Fruit fly (Drosophila melanogaster) whole organism, embryonic: ENCODE measurements around the gene mbt.

Experiments used
- Antp ChIP-seq: fragments of 200-800 bp; sonication (Bioruptor generic); optimal IDR thresholded peaks from 3 replicates; lab custom pipeline; 2016; ENCODE audit warnings: missing biosample characterization, missing genetic modification characterization
- Bdp1 ChIP-seq: fragments of 200-800 bp; sonication (Bioruptor generic); optimal IDR thresholded peaks from 3 replicates; lab custom pipeline; 2016; ENCODE audit warnings: missing biosample characterization, missing genetic modification characterization
- Blimp-1 ChIP-seq: fragments of 200-800 bp; sonication (Bioruptor generic); optimal IDR thresholded peaks from 3 replicates; lab custom pipeline; 2018; ENCODE audit warnings: missing biosample characterization, missing genetic modification characterization, mild to moderate bottlenecking, moderate library complexity, missing genetic modification reagents
- Bteb2 ChIP-seq: fragments of 200-800 bp; sonication (Bioruptor generic); optimal IDR thresholded peaks from 2 replicates; lab custom pipeline; 2016; ENCODE audit warnings: missing biosample characterization, missing genetic modification characterization
- CG10462 ChIP-seq: fragments of 200-800 bp; sonication (Bioruptor generic); optimal IDR thresholded peaks from 2 replicates; lab custom pipeline; 2016; ENCODE audit warnings: missing biosample characterization, missing genetic modification characterization
- CG11093 ChIP-seq: fragments of 200-800 bp; sonication (Bioruptor generic); IDR thresholded peaks from 3 replicates; pipeline ENCODE4 v1.3.6; 2022; ENCODE audit warnings: missing biosample characterization, missing genetic modification characterization
- CG11247 ChIP-seq: fragments of 200-800 bp; sonication (Bioruptor generic); IDR thresholded peaks from 2 replicates; pipeline ENCODE4 v1.3.6; 2022; ENCODE audit warnings: missing biosample characterization, missing genetic modification characterization
- CG11398 ChIP-seq: fragments of 200-800 bp; sonication (Bioruptor generic); optimal IDR thresholded peaks from 2 replicates; lab custom pipeline; 2016; ENCODE audit warnings: missing biosample characterization, missing genetic modification characterization
- CG11504 ChIP-seq: fragments of 200-800 bp; sonication (Bioruptor generic); optimal IDR thresholded peaks from 3 replicates; lab custom pipeline; 2019; ENCODE audit warnings: missing biosample characterization, mild to moderate bottlenecking, missing genetic modification characterization, moderate library complexity
- CG1603 ChIP-seq: fragments of 200-800 bp; sonication (Bioruptor generic); optimal IDR thresholded peaks from 2 replicates; lab custom pipeline; 2019; ENCODE audit warnings: missing biosample characterization, mild to moderate bottlenecking, missing genetic modification characterization, moderate library complexity
- CG16815 ChIP-seq: fragments of 200-800 bp; sonication (Bioruptor generic); optimal IDR thresholded peaks from 3 replicates; lab custom pipeline; 2017; ENCODE audit warnings: missing biosample characterization, mild to moderate bottlenecking, missing genetic modification characterization
- CG17359 ChIP-seq: fragments of 200-800 bp; sonication (Bioruptor generic); optimal IDR thresholded peaks from 3 replicates; lab custom pipeline; 2018; ENCODE audit warnings: missing biosample characterization, mild to moderate bottlenecking, missing genetic modification characterization, moderate library complexity
- CG17568 ChIP-seq: fragments of 200-800 bp; sonication (Bioruptor generic); optimal IDR thresholded peaks from 2 replicates; lab custom pipeline; 2018; ENCODE audit warnings: missing biosample characterization, mild to moderate bottlenecking, missing genetic modification characterization, moderate library complexity
- CG18599 ChIP-seq: fragments of 200-800 bp; sonication (Bioruptor generic); optimal IDR thresholded peaks from 3 replicates; lab custom pipeline; 2017; ENCODE audit warnings: missing biosample characterization, missing genetic modification characterization, mild to moderate bottlenecking, moderate library complexity, missing genetic modification reagents
- CG2120 ChIP-seq: fragments of 200-800 bp; sonication (Bioruptor generic); optimal IDR thresholded peaks from 3 replicates; lab custom pipeline; 2016; ENCODE audit warnings: missing biosample characterization, missing genetic modification characterization
- CG3163 ChIP-seq: fragments of 200-800 bp; sonication (Bioruptor generic); optimal IDR thresholded peaks from 3 replicates; lab custom pipeline; 2016; ENCODE audit warnings: missing biosample characterization, missing genetic modification characterization
- CG32532 ChIP-seq: fragments of 200-800 bp; sonication (Bioruptor generic); IDR thresholded peaks from 2 replicates; pipeline ENCODE4 v1.3.6; 2022; ENCODE audit warnings: missing biosample characterization, missing genetic modification characterization
- CG33557 ChIP-seq: fragments of 200-800 bp; sonication (Bioruptor generic); optimal IDR thresholded peaks from 2 replicates; lab custom pipeline; 2019; ENCODE audit warnings: missing biosample characterization, mild to moderate bottlenecking, missing genetic modification characterization, moderate library complexity
- CG34376 ChIP-seq: fragments of 200-800 bp; sonication (Bioruptor generic); optimal IDR thresholded peaks from 2 replicates; lab custom pipeline; 2018; ENCODE audit warnings: missing biosample characterization, mild to moderate bottlenecking, missing genetic modification characterization
- CG3995 ChIP-seq: fragments of 200-800 bp; sonication (Bioruptor generic); optimal IDR thresholded peaks from 3 replicates; lab custom pipeline; 2016; ENCODE audit warnings: missing biosample characterization, missing genetic modification characterization
- CG7556 ChIP-seq: fragments of 200-800 bp; sonication (Bioruptor generic); optimal IDR thresholded peaks from 2 replicates; lab custom pipeline; 2017; ENCODE audit warnings: missing biosample characterization, mild to moderate bottlenecking, missing genetic modification characterization
- CG8290 ChIP-seq, 3 experiments: fragments of 200-800 bp; sonication (Bioruptor generic); optimal IDR thresholded peaks; 2 replicates each; lab custom pipeline; 2016 to 2019; ENCODE audit warnings: missing biosample characterization in 3 of 3, missing genetic modification characterization in 3 of 3, mild to moderate bottlenecking in 2 of 3, moderate library complexity in 1 of 3
- CoRest ChIP-seq: fragments of 200-800 bp; sonication (Bioruptor generic); optimal IDR thresholded peaks from 3 replicates; lab custom pipeline; 2018; ENCODE audit warnings: missing biosample characterization, mild to moderate bottlenecking, missing genetic modification characterization, moderate library complexity
- HmgZ ChIP-seq: fragments of 200-800 bp; sonication (Bioruptor generic); optimal IDR thresholded peaks from 2 replicates; lab custom pipeline; 2018; ENCODE audit warnings: missing biosample characterization, mild to moderate bottlenecking, missing genetic modification characterization
- Nf-YC ChIP-seq: fragments of 200-800 bp; optimal IDR thresholded peaks from 3 replicates; lab custom pipeline; 2019; ENCODE audit warnings: missing biosample characterization, mild to moderate bottlenecking, missing genetic modification characterization, moderate library complexity
- Sox100B ChIP-seq: fragments of 200-800 bp; sonication (Bioruptor generic); optimal IDR thresholded peaks from 3 replicates; lab custom pipeline; 2018; ENCODE audit warnings: missing biosample characterization, mild to moderate bottlenecking, missing genetic modification characterization
- Spps ChIP-seq: fragments of 200-800 bp; sonication (Bioruptor generic); optimal IDR thresholded peaks from 2 replicates; lab custom pipeline; 2018; ENCODE audit warnings: missing biosample characterization, mild to moderate bottlenecking, missing genetic modification characterization
- ato ChIP-seq: fragments of 200-800 bp; sonication (Bioruptor generic); IDR thresholded peaks from 2 replicates; pipeline ENCODE4 v1.3.6; 2022; ENCODE audit warnings: missing biosample characterization, missing genetic modification characterization; ENCODE audit not compliant: partially characterized antibody
- az2 ChIP-seq: fragments of 200-800 bp; sonication (Bioruptor generic); optimal IDR thresholded peaks from 3 replicates; lab custom pipeline; 2016; ENCODE audit warnings: missing biosample characterization, missing genetic modification characterization
- bab2 ChIP-seq: fragments of 200-800 bp; sonication (Bioruptor generic); optimal IDR thresholded peaks from 2 replicates; lab custom pipeline; 2016; ENCODE audit warnings: missing biosample characterization, missing genetic modification characterization
- bigmax ChIP-seq: fragments of 200-800 bp; sonication (Bioruptor generic); optimal IDR thresholded peaks from 2 replicates; lab custom pipeline; 2018; ENCODE audit warnings: missing biosample characterization, mild to moderate bottlenecking, missing genetic modification characterization
- cg ChIP-seq: fragments of 200-800 bp; sonication (Bioruptor generic); optimal IDR thresholded peaks from 3 replicates; lab custom pipeline; 2019; ENCODE audit warnings: missing biosample characterization, mild to moderate bottlenecking, missing genetic modification characterization, moderate library complexity
- ci ChIP-seq: fragments of 200-800 bp; sonication (Bioruptor generic); IDR thresholded peaks from 3 replicates; pipeline ENCODE4 v1.3.6; 2022; ENCODE audit warnings: missing biosample characterization, missing genetic modification characterization
- corto ChIP-seq: fragments of 200-800 bp; sonication (Bioruptor generic); optimal IDR thresholded peaks from 2 replicates; lab custom pipeline; 2016; ENCODE audit warnings: missing biosample characterization, mild to moderate bottlenecking, missing genetic modification characterization, moderate library complexity
- dmrt11E ChIP-seq: fragments of 200-800 bp; sonication (Bioruptor generic); optimal IDR thresholded peaks from 3 replicates; lab custom pipeline; 2018; ENCODE audit warnings: missing biosample characterization, mild to moderate bottlenecking, missing genetic modification characterization, moderate library complexity
- dmrt99B ChIP-seq: fragments of 200-800 bp; sonication (Bioruptor generic); optimal IDR thresholded peaks from 2 replicates; lab custom pipeline; 2018; ENCODE audit warnings: missing biosample characterization, mild to moderate bottlenecking, missing genetic modification characterization, moderate library complexity
- esg ChIP-seq: fragments of 200-800 bp; sonication (Bioruptor generic); conservative IDR thresholded peaks from 2 replicates; pipeline ENCODE4 v1.3.6; 2022; ENCODE audit warnings: missing biosample characterization, missing genetic modification characterization
- gem ChIP-seq: fragments of 200-800 bp; sonication (Bioruptor generic); optimal IDR thresholded peaks from 2 replicates; lab custom pipeline; 2019; ENCODE audit warnings: missing biosample characterization, mild to moderate bottlenecking, missing genetic modification characterization, moderate library complexity
- grau ChIP-seq: fragments of 200-800 bp; optimal IDR thresholded peaks from 3 replicates; lab custom pipeline; 2019; ENCODE audit warnings: missing biosample characterization, mild to moderate bottlenecking, missing genetic modification characterization, moderate library complexity
- ham ChIP-seq: fragments of 200-800 bp; sonication (Bioruptor generic); IDR thresholded peaks from 2 replicates; pipeline ENCODE4 v1.3.6; 2022; ENCODE audit warnings: missing biosample characterization, missing genetic modification characterization
- kni ChIP-seq: fragments of 200-800 bp; sonication (Bioruptor generic); optimal IDR thresholded peaks from 3 replicates; lab custom pipeline; 2017; ENCODE audit warnings: mild to moderate bottlenecking, missing biosample characterization, missing genetic modification reagents, missing genetic modification characterization
- lmd ChIP-seq: fragments of 200-800 bp; sonication (Bioruptor generic); IDR thresholded peaks from 2 replicates; pipeline ENCODE4 v1.3.6; 2022; ENCODE audit warnings: missing biosample characterization, missing genetic modification characterization
- mirr ChIP-seq: fragments of 200-800 bp; sonication (Bioruptor generic); optimal IDR thresholded peaks from 3 replicates; lab custom pipeline; 2018; ENCODE audit warnings: missing biosample characterization, mild to moderate bottlenecking, missing genetic modification characterization
- pros ChIP-seq: fragments of 200-800 bp; sonication (Bioruptor generic); optimal IDR thresholded peaks from 3 replicates; lab custom pipeline; 2019; ENCODE audit warnings: missing biosample characterization, mild to moderate bottlenecking, missing genetic modification characterization, moderate library complexity
- sc ChIP-seq, 3 experiments: fragments of >200 bp in 2 of 3; fragments of 200-800 bp in 1 of 3; sonication (Bioruptor generic) in 1 of 3; optimal IDR thresholded peaks; 2 replicates in 2 of 3; 3 replicates in 1 of 3; lab custom pipeline; 2017; ENCODE audit warnings: mild to moderate bottlenecking in 1 of 3, missing biosample characterization in 1 of 3, missing genetic modification characterization in 1 of 3, missing genetic modification reagents in 1 of 3
- sr ChIP-seq: fragments of 200-800 bp; sonication (Bioruptor generic); IDR thresholded peaks from 3 replicates; pipeline ENCODE4 v1.3.6; 2022; ENCODE audit warnings: missing biosample characterization, missing genetic modification characterization
- stwl ChIP-seq: fragments of 200-800 bp; sonication (Bioruptor generic); optimal IDR thresholded peaks from 3 replicates; lab custom pipeline; 2018; ENCODE audit warnings: missing biosample characterization, mild to moderate bottlenecking, missing genetic modification characterization, moderate library complexity
- tin ChIP-seq: fragments of 200-800 bp; sonication (Bioruptor generic); optimal IDR thresholded peaks from 3 replicates; lab custom pipeline; 2016; ENCODE audit warnings: missing biosample characterization, missing genetic modification characterization
- usp ChIP-seq: fragments of >200 bp; optimal IDR thresholded peaks from 2 replicates; lab custom pipeline; 2017; ENCODE audit warnings: missing biosample characterization, missing genetic modification characterization

The mbt gene

DNA sequence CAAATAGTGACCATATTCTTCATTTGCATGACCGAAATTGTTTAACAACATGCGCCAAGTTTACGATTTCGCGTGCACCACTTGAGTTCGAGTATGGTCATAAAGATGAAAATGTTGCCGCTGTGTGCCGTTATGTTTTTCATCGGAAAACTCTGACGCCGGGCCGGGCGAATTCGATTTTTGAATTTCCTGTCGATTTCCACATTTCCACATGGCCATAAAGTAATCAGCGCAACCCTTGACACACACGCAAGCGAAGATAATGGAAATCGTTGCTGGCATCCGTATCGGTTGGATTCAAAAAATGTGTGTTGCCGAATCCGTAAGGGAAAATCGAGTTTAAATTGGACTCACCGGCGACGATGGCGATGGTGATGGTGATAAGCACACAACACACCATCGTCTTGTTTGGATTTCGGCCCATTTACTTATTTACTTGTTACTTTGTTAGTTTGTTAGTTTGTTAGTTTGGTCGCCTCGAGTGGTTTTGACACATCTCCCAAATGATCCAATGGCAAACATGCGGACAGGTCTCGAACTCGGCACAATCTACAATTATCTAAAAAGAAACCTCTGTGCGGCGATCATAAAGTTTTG, 34.1 kb downstream of the mbt start:
- peak; percentile 52 for TF ChIP-seq kni (GFP tag; lab: Kevin White, UChicago)
- TF ChIP-seq dmrt11E (tag; lab: Kevin White, UChicago) = peak; percentile 68
- no peak for TF ChIP-seq tin (GFP tag; lab: Kevin White, UChicago)
- no peak for TF ChIP-seq bigmax (GFP tag; lab: Kevin White, UChicago)
- no peak for TF ChIP-seq az2 (GFP tag; lab: Kevin White, UChicago)
- TF ChIP-seq CG16815 (GFP tag; lab: Kevin White, UChicago) = peak; percentile 2
- TF ChIP-seq ato (GFP tag; lab: Robert Waterston, UW) = no peak
- TF ChIP-seq CG10462 (GFP tag; lab: Kevin White, UChicago) = peak; percentile 7
- TF ChIP-seq CG17568 (GFP tag; lab: Kevin White, UChicago) = peak; percentile 61
- no peak for TF ChIP-seq ham
- TF ChIP-seq usp (GFP tag; lab: Kevin White, UChicago) = no peak
- TF ChIP-seq CG11247 (GFP tag; lab: Robert Waterston, UW) = no peak
- peak; percentile 6 for TF ChIP-seq CoRest (tag; lab: Kevin White, UChicago)
- peak; percentile 27 for TF ChIP-seq CG34376 (GFP tag; lab: Kevin White, UChicago)
- no peak for TF ChIP-seq Bteb2 (GFP tag; lab: Kevin White, UChicago)
- peak; percentile 66 for TF ChIP-seq CG33557 (GFP tag; lab: Kevin White, UChicago)
- TF ChIP-seq Bdp1 (GFP tag; lab: Kevin White, UChicago) = peak; percentile 28
- TF ChIP-seq esg = no peak
- TF ChIP-seq CG17359 (tag; lab: Kevin White, UChicago) = peak; percentile 71
- TF ChIP-seq pros (GFP tag; lab: Kevin White, UChicago) = no peak
- peak; percentile 2 for TF ChIP-seq stwl (tag; lab: Kevin White, UChicago)
- TF ChIP-seq CG32532 (GFP tag; lab: Robert Waterston, UW) = no peak
- peak; percentile 41 for TF ChIP-seq Blimp-1 (GFP tag; lab: Kevin White, UChicago)
- no peak for TF ChIP-seq lmd
- peak; percentile 43 for TF ChIP-seq CG7556
- TF ChIP-seq sr = 0 out of 3 replicates have a peak, but pooled peaks have one; percentile 26
- TF ChIP-seq CG3995 = no peak
- TF ChIP-seq gem (tag; lab: Kevin White, UChicago) = peak; percentile 60
- TF ChIP-seq CG18599 (GFP tag; lab: Kevin White, UChicago) = peak; percentile 39
- TF ChIP-seq CG11504 (tag; lab: Kevin White, UChicago) = peak; percentile 61
- TF ChIP-seq dmrt99B = peak; percentile 43
- TF ChIP-seq ci (GFP tag; lab: Robert Waterston, UW) = peak; percentile 83
- no peak for TF ChIP-seq CG11093 (GFP tag; lab: Robert Waterston, UW)
- peak; percentile 16 for TF ChIP-seq Spps (tag; lab: Kevin White, UChicago)
- TF ChIP-seq CG3163 (GFP tag; lab: Kevin White, UChicago) = no peak
- peak; percentile 45 for TF ChIP-seq Sox100B (GFP tag; lab: Kevin White, UChicago)
- TF ChIP-seq grau (tag; lab: Kevin White, UChicago) = peak; percentile 2
- TF ChIP-seq CG11398 (GFP tag; lab: Kevin White, UChicago) = peak; percentile 65
- peak; percentile 75 for TF ChIP-seq CG1603 (tag; lab: Kevin White, UChicago)
- no peak for TF ChIP-seq CG2120 (GFP tag; lab: Kevin White, UChicago)
- TF ChIP-seq sc (optimal IDR thresholded peaks at IDR 0.05; lab: Kevin White, UChicago) = no peak
- peak; percentile 44 for TF ChIP-seq sc (GFP tag; optimal IDR thresholded peaks at IDR 0.05; lab: Kevin White, UChicago)
- peak; percentile 58 for TF ChIP-seq bab2 (GFP tag; lab: Kevin White, UChicago)
- peak; percentile 27 for TF ChIP-seq HmgZ (tag; lab: Kevin White, UChicago)
- TF ChIP-seq Antp (GFP tag; lab: Kevin White, UChicago) = no peak
- TF ChIP-seq Nf-YC (tag; lab: Kevin White, UChicago) = no peak
- no peak for TF ChIP-seq cg (GFP tag; lab: Kevin White, UChicago)
- peak; percentile 4 for TF ChIP-seq CG8290 (GFP tag; optimal IDR thresholded peaks at IDR 0.05; lab: Kevin White, UChicago)
- peak; percentile 66 to 73 for TF ChIP-seq CG8290 (tag; optimal IDR thresholded peaks at IDR 0.05; lab: Kevin White, UChicago)
- TF ChIP-seq corto (GFP tag; lab: Kevin White, UChicago) = no peak
- peak; percentile 25 for TF ChIP-seq mirr (GFP tag; lab: Kevin White, UChicago)
